Fruit fly (Drosophila melanogaster) whole organism, embryonic: ENCODE data around the gene CG43675.

ENCODE experiments used
- Adf1 ChIP-seq: fragments of 200-800 bp; sonication (Bioruptor generic); IDR thresholded peaks from 2 replicates; pipeline ENCODE4 v1.3.6; 2022; ENCODE audit warnings: missing biosample characterization, missing genetic modification characterization
- CG10267 ChIP-seq: fragments of 200-800 bp; sonication (Bioruptor generic); optimal IDR thresholded peaks from 2 replicates; lab custom pipeline; 2018; ENCODE audit warnings: missing biosample characterization, mild to moderate bottlenecking, missing genetic modification characterization, moderate library complexity
- CG11723 ChIP-seq: fragments of 200-800 bp; sonication (Bioruptor generic); optimal IDR thresholded peaks from 2 replicates; lab custom pipeline; 2017; ENCODE audit warnings: missing biosample characterization, mild to moderate bottlenecking, missing genetic modification characterization
- CG12071 ChIP-seq: fragments of 200-800 bp; sonication (Bioruptor generic); optimal IDR thresholded peaks from 3 replicates; lab custom pipeline; 2018; ENCODE audit warnings: missing biosample characterization, mild to moderate bottlenecking, missing genetic modification characterization
- CG12155 ChIP-seq: fragments of 200-800 bp; sonication (Bioruptor generic); optimal IDR thresholded peaks from 3 replicates; lab custom pipeline; 2016; ENCODE audit warnings: missing biosample characterization, missing genetic modification characterization
- CG12219 ChIP-seq: fragments of 200-800 bp; sonication (Bioruptor generic); optimal IDR thresholded peaks from 3 replicates; lab custom pipeline; 2018; ENCODE audit warnings: missing biosample characterization, mild to moderate bottlenecking, missing genetic modification characterization
- CG13296 ChIP-seq: fragments of 200-800 bp; sonication (Bioruptor generic); optimal IDR thresholded peaks from 3 replicates; lab custom pipeline; 2018; ENCODE audit warnings: missing biosample characterization, mild to moderate bottlenecking, missing genetic modification characterization
- CG15601 ChIP-seq: fragments of 200-800 bp; sonication (Bioruptor generic); optimal IDR thresholded peaks from 3 replicates; lab custom pipeline; 2019; ENCODE audit warnings: missing biosample characterization, mild to moderate bottlenecking, missing genetic modification characterization, moderate library complexity
- CG1602 ChIP-seq: fragments of 200-800 bp; sonication (Bioruptor generic); optimal IDR thresholded peaks from 3 replicates; lab custom pipeline; 2016; ENCODE audit warnings: missing biosample characterization, missing genetic modification characterization
- CG16815 ChIP-seq: fragments of 200-800 bp; sonication (Bioruptor generic); optimal IDR thresholded peaks from 3 replicates; lab custom pipeline; 2017; ENCODE audit warnings: missing biosample characterization, mild to moderate bottlenecking, missing genetic modification characterization
- CG1792 ChIP-seq: fragments of 200-800 bp; sonication (Bioruptor generic); optimal IDR thresholded peaks from 2 replicates; lab custom pipeline; 2016; ENCODE audit warnings: missing biosample characterization, missing genetic modification characterization
- CG2678 ChIP-seq: fragments of 200-800 bp; sonication (Bioruptor generic); optimal IDR thresholded peaks from 3 replicates; lab custom pipeline; 2019; ENCODE audit warnings: missing biosample characterization, mild to moderate bottlenecking, missing genetic modification characterization, moderate library complexity
- CG2712 ChIP-seq: fragments of 200-800 bp; optimal IDR thresholded peaks from 3 replicates; lab custom pipeline; 2019; ENCODE audit warnings: missing biosample characterization, mild to moderate bottlenecking, missing genetic modification characterization, moderate library complexity
- CG2889 ChIP-seq: fragments of 200-800 bp; sonication (Bioruptor generic); IDR thresholded peaks from 3 replicates; pipeline ENCODE4 v1.3.6; 2022; ENCODE audit warnings: missing biosample characterization, missing genetic modification characterization
- CG30020 ChIP-seq: fragments of 200-800 bp; optimal IDR thresholded peaks from 2 replicates; lab custom pipeline; 2019; ENCODE audit warnings: missing biosample characterization, mild to moderate bottlenecking, missing genetic modification characterization, moderate library complexity
- CG30403 ChIP-seq: fragments of 200-800 bp; sonication (Bioruptor generic); optimal IDR thresholded peaks from 3 replicates; lab custom pipeline; 2016; ENCODE audit warnings: missing biosample characterization, missing genetic modification characterization
- CG3281 ChIP-seq: fragments of 200-800 bp; sonication (Bioruptor generic); optimal IDR thresholded peaks from 3 replicates; lab custom pipeline; 2017; ENCODE audit warnings: missing biosample characterization, mild to moderate bottlenecking, missing genetic modification characterization
- CG6791 ChIP-seq: fragments of 200-800 bp; sonication (Bioruptor generic); IDR thresholded peaks from 3 replicates; pipeline ENCODE4 v1.3.6; 2022; ENCODE audit warnings: missing biosample characterization, missing genetic modification characterization; ENCODE audit not compliant: partially characterized antibody
- CG6854 ChIP-seq: fragments of 200-800 bp; sonication (Bioruptor generic); optimal IDR thresholded peaks from 3 replicates; lab custom pipeline; 2017; ENCODE audit warnings: missing biosample characterization, mild to moderate bottlenecking, missing genetic modification characterization
- CG7987 ChIP-seq: fragments of 200-800 bp; sonication (Bioruptor generic); optimal IDR thresholded peaks from 2 replicates; lab custom pipeline; 2018; ENCODE audit warnings: missing biosample characterization, mild to moderate bottlenecking, missing genetic modification characterization, moderate library complexity
- CG8359 ChIP-seq: fragments of 200-800 bp; sonication (Bioruptor generic); optimal IDR thresholded peaks from 2 replicates; lab custom pipeline; 2017; ENCODE audit warnings: missing biosample characterization, mild to moderate bottlenecking, missing genetic modification characterization, borderline replicate concordance
- CG8944 ChIP-seq: fragments of 200-800 bp; sonication (Bioruptor generic); optimal IDR thresholded peaks from 3 replicates; lab custom pipeline; 2016; ENCODE audit warnings: missing biosample characterization, missing genetic modification characterization
- CG9727 ChIP-seq: fragments of 200-800 bp; sonication (Bioruptor generic); optimal IDR thresholded peaks from 3 replicates; lab custom pipeline; 2017; ENCODE audit warnings: missing biosample characterization, mild to moderate bottlenecking, missing genetic modification characterization
- Eip74EF ChIP-seq, 2 experiments: fragments of 200-800 bp in 1 of 2; fragments of >200 bp in 1 of 2; sonication (Bioruptor generic) in 1 of 2; optimal IDR thresholded peaks; 2 replicates each; lab custom pipeline; 2017 to 2019; ENCODE audit warnings: missing biosample characterization in 2 of 2, missing genetic modification characterization in 2 of 2, mild to moderate bottlenecking in 1 of 2, moderate library complexity in 1 of 2
- Hand ChIP-seq: fragments of 200-800 bp; sonication (Bioruptor generic); optimal IDR thresholded peaks from 2 replicates; lab custom pipeline; 2017; ENCODE audit warnings: mild to moderate bottlenecking, missing biosample characterization, missing genetic modification reagents, missing genetic modification characterization
- MBD-R2 ChIP-seq: fragments of 200-800 bp; sonication (Bioruptor generic); IDR thresholded peaks from 2 replicates; pipeline ENCODE4 v1.3.6; 2022; ENCODE audit warnings: missing biosample characterization, missing genetic modification characterization
- PHDP ChIP-seq: fragments of 200-800 bp; sonication (Bioruptor generic); optimal IDR thresholded peaks from 3 replicates; lab custom pipeline; 2018; ENCODE audit warnings: missing biosample characterization, mild to moderate bottlenecking, missing genetic modification characterization, moderate library complexity
- Ravus ChIP-seq: fragments of 200-800 bp; sonication (Bioruptor generic); IDR thresholded peaks from 2 replicates; pipeline ENCODE4 v1.3.6; 2022; ENCODE audit warnings: missing biosample characterization, missing genetic modification characterization
- Rfx ChIP-seq: fragments of 200-800 bp; sonication (Bioruptor generic); IDR thresholded peaks from 2 replicates; pipeline ENCODE4 v1.3.6; 2022; ENCODE audit warnings: missing biosample characterization, missing genetic modification characterization
- Sry-β ChIP-seq: fragments of 200-800 bp; sonication (Bioruptor generic); optimal IDR thresholded peaks from 2 replicates; lab custom pipeline; 2018; ENCODE audit warnings: missing biosample characterization, mild to moderate bottlenecking, missing genetic modification characterization, moderate library complexity
- az2 ChIP-seq: fragments of 200-800 bp; sonication (Bioruptor generic); optimal IDR thresholded peaks from 3 replicates; lab custom pipeline; 2016; ENCODE audit warnings: missing biosample characterization, missing genetic modification characterization
- bsh ChIP-seq, 2 experiments: fragments of 200-800 bp; sonication (Bioruptor generic); optimal IDR thresholded peaks; 2 replicates each; lab custom pipeline; 2017 to 2018; ENCODE audit warnings: mild to moderate bottlenecking in 2 of 2, missing biosample characterization in 2 of 2, missing genetic modification characterization in 2 of 2, moderate library complexity in 1 of 2
- cg ChIP-seq: fragments of 200-800 bp; sonication (Bioruptor generic); optimal IDR thresholded peaks from 3 replicates; lab custom pipeline; 2019; ENCODE audit warnings: missing biosample characterization, mild to moderate bottlenecking, missing genetic modification characterization, moderate library complexity
- chn ChIP-seq: fragments of 200-800 bp; sonication (Bioruptor generic); optimal IDR thresholded peaks from 2 replicates; lab custom pipeline; 2016; ENCODE audit warnings: missing biosample characterization, missing genetic modification characterization
- dmrt11E ChIP-seq: fragments of 200-800 bp; sonication (Bioruptor generic); optimal IDR thresholded peaks from 3 replicates; lab custom pipeline; 2018; ENCODE audit warnings: missing biosample characterization, mild to moderate bottlenecking, missing genetic modification characterization, moderate library complexity
- dmrt99B ChIP-seq: fragments of 200-800 bp; sonication (Bioruptor generic); optimal IDR thresholded peaks from 2 replicates; lab custom pipeline; 2018; ENCODE audit warnings: missing biosample characterization, mild to moderate bottlenecking, missing genetic modification characterization, moderate library complexity
- fd64A ChIP-seq: fragments of 200-800 bp; sonication (Bioruptor generic); optimal IDR thresholded peaks from 3 replicates; lab custom pipeline; 2018; ENCODE audit warnings: missing biosample characterization, mild to moderate bottlenecking, missing genetic modification characterization
- gem ChIP-seq: fragments of 200-800 bp; sonication (Bioruptor generic); optimal IDR thresholded peaks from 2 replicates; lab custom pipeline; 2019; ENCODE audit warnings: missing biosample characterization, mild to moderate bottlenecking, missing genetic modification characterization, moderate library complexity
- mam ChIP-seq: fragments of 200-800 bp; sonication (Bioruptor generic); optimal IDR thresholded peaks from 3 replicates; lab custom pipeline; 2016; ENCODE audit warnings: missing biosample characterization, missing genetic modification characterization
- nau ChIP-seq: fragments of 200-800 bp; sonication (Bioruptor generic); optimal IDR thresholded peaks from 3 replicates; lab custom pipeline; 2017; ENCODE audit warnings: missing biosample characterization, mild to moderate bottlenecking, missing genetic modification characterization, missing genetic modification reagents
- prd ChIP-seq, 3 experiments: fragments of >200 bp in 2 of 3; fragments of 200-800 bp in 1 of 3; sonication (Bioruptor generic) in 1 of 3; optimal IDR thresholded peaks in 2 of 3; IDR thresholded peaks in 1 of 3; 2 replicates in 2 of 3; 3 replicates in 1 of 3; pipeline versions ENCODE4 v1.3.6 to Lab custom; 2017 to 2022; ENCODE audit warnings: missing biosample characterization in 1 of 3, missing genetic modification characterization in 1 of 3
- psq ChIP-seq: fragments of 200-800 bp; sonication (Bioruptor generic); optimal IDR thresholded peaks from 2 replicates; lab custom pipeline; 2017; ENCODE audit warnings: missing biosample characterization, missing genetic modification characterization
- row ChIP-seq: fragments of 200-800 bp; sonication (Bioruptor generic); IDR thresholded peaks from 3 replicates; pipeline ENCODE4 v1.3.6; 2022; ENCODE audit warnings: missing biosample characterization, missing genetic modification characterization
- schlank ChIP-seq: fragments of 200-800 bp; sonication (Bioruptor generic); optimal IDR thresholded peaks from 2 replicates; lab custom pipeline; 2018; ENCODE audit warnings: missing biosample characterization, mild to moderate bottlenecking, missing genetic modification characterization
- scrt ChIP-seq: fragments of 200-800 bp; sonication (Bioruptor generic); optimal IDR thresholded peaks from 2 replicates; lab custom pipeline; 2018; ENCODE audit warnings: missing biosample characterization, mild to moderate bottlenecking, missing genetic modification characterization, moderate library complexity
- sr ChIP-seq: fragments of 200-800 bp; sonication (Bioruptor generic); IDR thresholded peaks from 3 replicates; pipeline ENCODE4 v1.3.6; 2022; ENCODE audit warnings: missing biosample characterization, missing genetic modification characterization
- usp ChIP-seq: fragments of >200 bp; optimal IDR thresholded peaks from 2 replicates; lab custom pipeline; 2017; ENCODE audit warnings: missing biosample characterization, missing genetic modification characterization
- vfl ChIP-seq: fragments of 200-800 bp; sonication (Bioruptor generic); optimal IDR thresholded peaks from 2 replicates; lab custom pipeline; 2016; ENCODE audit warnings: missing biosample characterization, missing genetic modification characterization

The CG43675 gene

dm6 chr3R:9342248-9342882 lies 12.9 kb upstream of the CG43675 start (continued):
- TF ChIP-seq CG3281 (GFP tag; lab: Kevin White, UChicago) (peak; percentile 70), CG12219 (GFP tag; lab: Kevin White, UChicago) (peak; percentile 50), psq (peak; percentile 33), CG7987 (GFP tag; lab: Kevin White, UChicago) (peak; percentile 84), Hand (GFP tag; lab: Kevin White, UChicago) (peak; percentile 10), sr (peak; percentile 55; the same call in 2 of the 3 replicates), CG11723 (GFP tag; lab: Kevin White, UChicago) (peak; percentile 21), PHDP (tag; lab: Kevin White, UChicago) (peak; percentile 73), MBD-R2 (no peak), gem (peak; percentile 59), CG6854 (GFP tag; lab: Kevin White, UChicago) (peak; percentile 61), usp (GFP tag; lab: Kevin White, UChicago) (no peak), CG9727 (GFP tag; lab: Kevin White, UChicago) (peak; percentile 50), CG15601 (tag; lab: Kevin White, UChicago) (peak; percentile 61), CG2889 (GFP tag; lab: Robert Waterston, UW) (no peak), schlank (tag; lab: Kevin White, UChicago) (peak; percentile 39), prd (optimal IDR thresholded peaks at IDR 0.05; lab: Kevin White, UChicago) (no peak), prd (GFP tag; IDR thresholded peaks at IDR 0.05; lab: Robert Waterston, UW) (no peak), CG30403 (GFP tag; lab: Kevin White, UChicago) (peak; percentile 38), cg (GFP tag; lab: Kevin White, UChicago) (peak; percentile 79), CG1602 (GFP tag; lab: Kevin White, UChicago) (no peak), CG13296 (GFP tag; lab: Kevin White, UChicago) (peak; percentile 75), CG12155 (GFP tag; lab: Kevin White, UChicago) (peak; percentile 43), az2 (GFP tag; lab: Kevin White, UChicago) (peak; percentile 15), CG16815 (GFP tag; lab: Kevin White, UChicago) (no peak), vfl (GFP tag; lab: Kevin White, UChicago) (peak; percentile 36), row (GFP tag; lab: Robert Waterston, UW) (peak; percentile 41; the same call in 1 of the 3 replicates), nau (GFP tag; lab: Kevin White, UChicago) (peak; percentile 24), Rfx (peak; percentile 58), Adf1 (GFP tag; lab: Robert Waterston, UW) (peak; percentile 17; the same call in 1 of the 2 replicates), dmrt99B (tag; lab: Kevin White, UChicago) (peak; percentile 24), CG8944 (GFP tag; lab: Kevin White, UChicago) (no peak), CG2678 (tag; lab: Kevin White, UChicago) (peak; percentile 76), CG8359 (GFP tag; lab: Kevin White, UChicago) (no peak), chn (GFP tag; lab: Kevin White, UChicago) (no peak), CG6791 (GFP tag; lab: Robert Waterston, UW) (no peak), bsh (GFP tag; optimal IDR thresholded peaks at IDR 0.05; lab: Kevin White, UChicago) (peak; percentile 32 to 50), Sry-β (peak; percentile 30), Eip74EF (GFP tag; optimal IDR thresholded peaks at IDR 0.05; lab: Kevin White, UChicago) (peak in 1 of 2 experiments; percentile 44), dmrt11E (tag; lab: Kevin White, UChicago) (peak; percentile 25), CG12071 (peak; percentile 69), CG1792 (GFP tag; lab: Kevin White, UChicago) (no peak), CG30020 (tag; lab: Kevin White, UChicago) (peak; percentile 26), Ravus (GFP tag; lab: Robert Waterston, UW) (no peak), CG2712 (tag; lab: Kevin White, UChicago) (peak; percentile 57), fd64A (GFP tag; lab: Kevin White, UChicago) (peak; percentile 24), scrt (peak; percentile 22), CG10267 (peak; percentile 46), mam (GFP tag; lab: Kevin White, UChicago) (peak; percentile 8)
